Worm (Caenorhabditis elegans) whole organism, late embryonic: ENCODE data around the gene pmp-5.

Source experiments
- F13H6.1 ChIP-seq: sonication (generic microtip); optimal IDR thresholded peaks from 2 replicates; lab custom pipeline; 2016; ENCODE audit warnings: missing genetic modification characterization, missing compliant biosample characterization
- ama-1 ChIP-seq: fragments of 150-350 bp; optimal IDR thresholded peaks from 2 replicates; lab custom pipeline; 2014
- ceh-24 ChIP-seq: sonication (generic microtip); optimal IDR thresholded peaks from 2 replicates; lab custom pipeline; 2016; ENCODE audit warnings: mild to moderate bottlenecking, missing genetic modification characterization, missing compliant biosample characterization
- hlh-15 ChIP-seq: sonication (generic microtip); optimal IDR thresholded peaks from 2 replicates; lab custom pipeline; 2016; ENCODE audit warnings: missing genetic modification characterization, missing compliant biosample characterization
- hlh-30 ChIP-seq: sonication (generic microtip); optimal IDR thresholded peaks from 2 replicates; lab custom pipeline; 2017; ENCODE audit warnings: antibody characterized with exemption, missing genetic modification characterization, missing compliant biosample characterization; ENCODE audit not compliant: insufficient read depth
- nfya-1 ChIP-seq: sonication (generic microtip); optimal IDR thresholded peaks from 2 replicates; lab custom pipeline; 2017; ENCODE audit warnings: missing genetic modification characterization, mild to moderate bottlenecking, missing compliant biosample characterization, antibody characterized with exemption, moderate library complexity
- nhr-11 ChIP-seq: fragments of 150-350 bp; optimal IDR thresholded peaks from 2 replicates; lab custom pipeline; 2014; ENCODE audit warnings: missing biosample characterization, missing genetic modification characterization
- pat-9 ChIP-seq: fragments of 200-800 bp; sonication (Bioruptor generic); optimal IDR thresholded peaks from 2 replicates; lab custom pipeline; 2018; ENCODE audit warnings: mild to moderate bottlenecking, missing genetic modification characterization, moderate library complexity, missing compliant biosample characterization
- sox-4 ChIP-seq: sonication (generic microtip); optimal IDR thresholded peaks from 2 replicates; lab custom pipeline; 2017; ENCODE audit warnings: mild to moderate bottlenecking, missing genetic modification characterization, inconsistent platforms, missing compliant biosample characterization
- tbx-2 ChIP-seq: sonication (generic microtip); optimal IDR thresholded peaks from 2 replicates; lab custom pipeline; 2016; ENCODE audit warnings: missing genetic modification characterization, missing compliant biosample characterization

- TF ChIP-seq ceh-24 (tag; lab: Kevin White, UChicago) (no peak), F13H6.1 (tag; lab: Kevin White, UChicago) (no peak), tbx-2 (tag; lab: Kevin White, UChicago) (no peak), sox-4 (tag; lab: Kevin White, UChicago) (no peak), hlh-15 (tag; lab: Kevin White, UChicago) (no peak), hlh-30 (tag; lab: Kevin White, UChicago) (no peak), pat-9 (tag; lab: Kevin White, UChicago) (no peak), nfya-1 (tag; lab: Kevin White, UChicago) (no peak), ama-1 (lab: Kevin White, UChicago) (no peak), nhr-11 (no peak)
Measured at ce11 chrV:6621894-6622293, 43.7 kb downstream of the pmp-5 start, which contains the start of gene nhr-37.
